Worm (Caenorhabditis elegans) whole organism, early embryonic: ENCODE measurements around the gene F01D5.3.

ENCODE experiments used
- ama-1 ChIP-seq: fragments of 150-350 bp; optimal IDR thresholded peaks from 2 replicates; lab custom pipeline; 2014
- hnd-1 ChIP-seq: sonication (generic microtip); optimal IDR thresholded peaks from 2 replicates; lab custom pipeline; 2016; ENCODE audit warnings: missing genetic modification characterization, missing compliant biosample characterization

DNA sequence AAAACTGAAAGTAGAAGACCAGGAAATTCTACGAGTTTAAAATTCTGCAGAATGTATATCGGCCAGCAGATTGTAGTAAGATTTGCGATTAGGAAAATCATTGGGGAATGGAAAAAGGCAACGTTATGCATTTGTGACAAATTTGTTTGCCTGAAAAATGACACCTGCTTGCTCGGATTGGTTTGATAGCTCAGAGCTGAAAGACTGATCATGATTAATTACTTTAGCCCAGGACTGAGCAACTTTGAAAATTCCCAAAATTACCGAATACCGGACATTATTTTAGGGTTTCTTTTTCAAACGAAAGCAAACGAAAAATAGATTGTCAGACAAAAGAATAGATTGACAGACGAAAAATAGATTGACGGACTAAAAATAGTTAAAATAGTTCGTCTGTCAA is 15.4 kb downstream of the F01D5.3 start, which contains the start of gene sre-47:
- no peak for TF ChIP-seq hnd-1 (tag; lab: Kevin White, UChicago)
- no peak for TF ChIP-seq ama-1 (lab: Kevin White, UChicago)
